Worm (Caenorhabditis elegans) whole organism, late embryonic: ENCODE data around the gene hex-1.

Experiments used
- C08G9.2 ChIP-seq: sonication (generic microtip); optimal IDR thresholded peaks from 2 replicates; lab custom pipeline; 2016; ENCODE audit warnings: mild to moderate bottlenecking, missing genetic modification characterization, moderate library complexity, missing compliant biosample characterization
- T23F11.4 ChIP-seq: fragments of 200-800 bp; sonication (Bioruptor generic); optimal IDR thresholded peaks from 2 replicates; lab custom pipeline; 2018; ENCODE audit warnings: mild to moderate bottlenecking, missing genetic modification characterization, missing compliant biosample characterization
- Y22D7AL.16 ChIP-seq: sonication (generic microtip); optimal IDR thresholded peaks from 2 replicates; lab custom pipeline; 2016; ENCODE audit warnings: missing genetic modification characterization, missing compliant biosample characterization
- ama-1 ChIP-seq: fragments of 150-350 bp; optimal IDR thresholded peaks from 2 replicates; lab custom pipeline; 2014
- ceh-14 ChIP-seq: sonication (generic microtip); optimal IDR thresholded peaks from 2 replicates; lab custom pipeline; 2016; ENCODE audit warnings: missing genotype, missing genetic modification characterization, missing compliant biosample characterization
- ceh-18 ChIP-seq: sonication (generic microtip); optimal IDR thresholded peaks from 2 replicates; lab custom pipeline; 2016; ENCODE audit warnings: missing genetic modification characterization, missing compliant biosample characterization
- ceh-19 ChIP-seq: fragments of 200-800 bp; sonication (Bioruptor generic); optimal IDR thresholded peaks from 2 replicates; lab custom pipeline; 2018; ENCODE audit warnings: mild to moderate bottlenecking, missing genetic modification characterization, missing compliant biosample characterization
- ceh-30 ChIP-seq: fragments of 150-350 bp; optimal IDR thresholded peaks from 2 replicates; lab custom pipeline; 2014; ENCODE audit warnings: missing biosample characterization, missing genetic modification characterization
- ceh-31 ChIP-seq: sonication (generic microtip); optimal IDR thresholded peaks from 2 replicates; lab custom pipeline; 2016; ENCODE audit warnings: missing genetic modification characterization, missing compliant biosample characterization
- ceh-34 ChIP-seq: sonication (generic microtip); optimal IDR thresholded peaks from 2 replicates; lab custom pipeline; 2016; ENCODE audit warnings: mild to moderate bottlenecking, missing genetic modification characterization, missing compliant biosample characterization
- ceh-9 ChIP-seq: sonication (generic microtip); optimal IDR thresholded peaks from 2 replicates; lab custom pipeline; 2016; ENCODE audit warnings: mild to moderate bottlenecking, missing genetic modification characterization, inconsistent platforms, missing compliant biosample characterization
- che-1 ChIP-seq: sonication (generic microtip); optimal IDR thresholded peaks from 2 replicates; lab custom pipeline; 2016; ENCODE audit warnings: mild to moderate bottlenecking, missing genetic modification characterization, missing compliant biosample characterization
- dve-1 ChIP-seq: sonication (generic microtip); optimal IDR thresholded peaks from 2 replicates; lab custom pipeline; 2017; ENCODE audit warnings: antibody characterized with exemption, mild to moderate bottlenecking, missing genetic modification characterization, missing compliant biosample characterization
- elt-2 ChIP-seq: sonication (generic microtip); optimal IDR thresholded peaks from 2 replicates; lab custom pipeline; 2016; ENCODE audit warnings: missing genetic modification reagents, missing genetic modification characterization, missing compliant biosample characterization
- eyg-1 ChIP-seq: sonication (generic microtip); optimal IDR thresholded peaks from 2 replicates; lab custom pipeline; 2016; ENCODE audit warnings: missing genotype, missing genetic modification characterization, missing compliant biosample characterization
- fax-1 ChIP-seq: sonication (generic microtip); optimal IDR thresholded peaks from 2 replicates; lab custom pipeline; 2016; ENCODE audit warnings: missing genotype, missing genetic modification characterization, missing compliant biosample characterization
- hlh-15 ChIP-seq: sonication (generic microtip); optimal IDR thresholded peaks from 2 replicates; lab custom pipeline; 2016; ENCODE audit warnings: missing genetic modification characterization, missing compliant biosample characterization
- hlh-6 ChIP-seq: sonication (generic microtip); optimal IDR thresholded peaks from 2 replicates; lab custom pipeline; 2016; ENCODE audit warnings: missing genotype, missing genetic modification characterization, missing compliant biosample characterization
- lin-11 ChIP-seq: fragments of 200-800 bp; sonication (Bioruptor generic); optimal IDR thresholded peaks from 2 replicates; lab custom pipeline; 2018; ENCODE audit warnings: mild to moderate bottlenecking, missing genetic modification characterization, missing compliant biosample characterization
- madf-2 ChIP-seq: sonication (generic microtip); optimal IDR thresholded peaks from 2 replicates; lab custom pipeline; 2017; ENCODE audit warnings: missing genetic modification characterization, missing compliant biosample characterization
- mec-3 ChIP-seq: sonication (generic microtip); optimal IDR thresholded peaks from 2 replicates; lab custom pipeline; 2016; ENCODE audit warnings: borderline replicate concordance, missing genetic modification characterization, missing compliant biosample characterization
- nhr-11 ChIP-seq: fragments of 150-350 bp; optimal IDR thresholded peaks from 2 replicates; lab custom pipeline; 2014; ENCODE audit warnings: missing biosample characterization, missing genetic modification characterization
- nhr-232 ChIP-seq: sonication (generic microtip); optimal IDR thresholded peaks from 2 replicates; lab custom pipeline; 2016; ENCODE audit warnings: missing genetic modification characterization, missing compliant biosample characterization
- pag-3 ChIP-seq: sonication (generic microtip); optimal IDR thresholded peaks from 2 replicates; lab custom pipeline; 2016; ENCODE audit warnings: missing compliant biosample characterization, missing genetic modification characterization, borderline replicate concordance
- pha-2 ChIP-seq: sonication (generic microtip); optimal IDR thresholded peaks from 2 replicates; lab custom pipeline; 2017; ENCODE audit warnings: mild to moderate bottlenecking, missing genetic modification characterization, missing compliant biosample characterization
- pqm-1 ChIP-seq: sonication (generic microtip); optimal IDR thresholded peaks from 2 replicates; lab custom pipeline; 2016; ENCODE audit warnings: missing genetic modification characterization, missing compliant biosample characterization
- pros-1 ChIP-seq: fragments of 150-350 bp; optimal IDR thresholded peaks from 2 replicates; lab custom pipeline; 2014; ENCODE audit warnings: missing biosample characterization, missing genetic modification reagents, missing genetic modification characterization
- ref-2 ChIP-seq: sonication (generic microtip); optimal IDR thresholded peaks from 2 replicates; lab custom pipeline; 2016; ENCODE audit warnings: missing genetic modification characterization, missing compliant biosample characterization
- rnt-1 ChIP-seq: sonication (generic microtip); optimal IDR thresholded peaks from 2 replicates; lab custom pipeline; 2016; ENCODE audit warnings: missing genetic modification characterization, missing compliant biosample characterization
- sdc-2 ChIP-seq: sonication (generic microtip); optimal IDR thresholded peaks from 2 replicates; lab custom pipeline; 2016; ENCODE audit warnings: missing genotype, missing genetic modification characterization, missing compliant biosample characterization
- sox-2 ChIP-seq: fragments of 200-800 bp; sonication (Bioruptor generic); IDR thresholded peaks from 2 replicates; pipeline ENCODE4 v1.3.6; 2022; ENCODE audit warnings: missing genetic modification reagents, missing genetic modification characterization, missing compliant biosample characterization
- sox-4 ChIP-seq: sonication (generic microtip); optimal IDR thresholded peaks from 2 replicates; lab custom pipeline; 2017; ENCODE audit warnings: mild to moderate bottlenecking, missing genetic modification characterization, inconsistent platforms, missing compliant biosample characterization
- tbx-7 ChIP-seq: sonication (generic microtip); optimal IDR thresholded peaks from 2 replicates; lab custom pipeline; 2016; ENCODE audit warnings: missing genotype, missing genetic modification characterization, missing compliant biosample characterization
- unc-3 ChIP-seq, 2 experiments: fragments of 200-800 bp in 1 of 2; sonication (Bioruptor generic) in 1 of 2; sonication (generic microtip) in 1 of 2; conservative IDR thresholded peaks in 1 of 2; optimal IDR thresholded peaks in 1 of 2; 2 replicates each; pipeline versions ENCODE4 v1.3.6 to Lab custom; 2016 to 2022; ENCODE audit warnings: missing compliant biosample characterization in 2 of 2, missing genetic modification characterization in 2 of 2, missing genetic modification reagents in 1 of 2
- unc-42 ChIP-seq: sonication (generic microtip); optimal IDR thresholded peaks from 2 replicates; lab custom pipeline; 2016; ENCODE audit warnings: missing genotype, missing genetic modification characterization, missing compliant biosample characterization
- zip-5 ChIP-seq: sonication (generic microtip); optimal IDR thresholded peaks from 2 replicates; lab custom pipeline; 2016; ENCODE audit warnings: missing genetic modification characterization, missing compliant biosample characterization

The hex-1 gene

ce11 chrX:2266366-2266765, 45.4 kb downstream of the hex-1 start:
- no peak for TF ChIP-seq ceh-18
- TF ChIP-seq Y22D7AL.16 (tag; lab: Kevin White, UChicago): no peak

ce11 chrX:2266777-2267176, 45.8 kb downstream of the hex-1 start:
- TF ChIP-seq ceh-19: no peak
- TF ChIP-seq eyg-1 (tag; lab: Kevin White, UChicago): no peak
- peak; percentile 19 for TF ChIP-seq unc-42
- TF ChIP-seq dve-1 (tag; lab: Kevin White, UChicago): no peak
- no peak for TF ChIP-seq sdc-2
- TF ChIP-seq ama-1 (lab: Kevin White, UChicago): no peak
- no peak for TF ChIP-seq tbx-7
- no peak for TF ChIP-seq elt-2 (tag; lab: Kevin White, UChicago)
- TF ChIP-seq, all 69 proteins: peak for 1

- TF ChIP-seq ceh-30 (tag; lab: Kevin White, UChicago): no peak
- no peak for TF ChIP-seq pha-2 (tag; lab: Kevin White, UChicago)
- TF ChIP-seq hlh-6 (tag; lab: Kevin White, UChicago): no peak
- no peak for TF ChIP-seq lin-11 (tag; lab: Kevin White, UChicago)
- TF ChIP-seq unc-3 (GFP tag; conservative IDR thresholded peaks at IDR 0.05; lab: Robert Waterston, UW): no peak
- TF ChIP-seq unc-3 (tag; optimal IDR thresholded peaks at IDR 0.05; lab: Kevin White, UChicago): no peak
- TF ChIP-seq nhr-232 (tag; lab: Kevin White, UChicago): no peak
- TF ChIP-seq ceh-14 (tag; lab: Kevin White, UChicago): no peak
- TF ChIP-seq C08G9.2 (tag; lab: Kevin White, UChicago): no peak
- no peak for TF ChIP-seq mec-3 (tag; lab: Kevin White, UChicago)
- no peak for TF ChIP-seq fax-1 (tag; lab: Kevin White, UChicago)
- TF ChIP-seq ceh-18: no peak
- TF ChIP-seq ceh-34 (tag; lab: Kevin White, UChicago): no peak
Measured at ce11 chrX:2267956-2268355, 47.0 kb downstream of the hex-1 start, which contains the start of gene AH9.6. AH9.6 (minus strand) TSS chrX:2268138.

- TF ChIP-seq zip-5: no peak
- TF ChIP-seq unc-42: peak; percentile 70
- TF ChIP-seq rnt-1 (tag; lab: Kevin White, UChicago): no peak
- no peak for TF ChIP-seq madf-2
- no peak for TF ChIP-seq che-1 (tag; lab: Kevin White, UChicago)
- no peak for TF ChIP-seq ceh-31 (tag; lab: Kevin White, UChicago)
Measured at ce11 chrX:2271429-2271828, 50.5 kb downstream of the hex-1 start.

- TF ChIP-seq pha-2 (tag; lab: Kevin White, UChicago) (no peak), pros-1 (no peak), pag-3 (tag; lab: Kevin White, UChicago) (no peak), ceh-9 (no peak), ref-2 (tag; lab: Kevin White, UChicago) (no peak), hlh-15 (tag; lab: Kevin White, UChicago) (no peak), pqm-1 (no peak), sox-4 (tag; lab: Kevin White, UChicago) (no peak), Y22D7AL.16 (tag; lab: Kevin White, UChicago) (no peak), nhr-11 (tag; lab: Kevin White, UChicago) (no peak), ceh-30 (tag; lab: Kevin White, UChicago) (no peak), sox-2 (GFP tag; lab: Robert Waterston, UW) (no peak), eyg-1 (tag; lab: Kevin White, UChicago) (no peak), ceh-19 (no peak), T23F11.4 (GFP tag; lab: Kevin White, UChicago) (no peak)
Measured at ce11 chrX:2274237-2274636, 53.3 kb downstream of the hex-1 start, which contains the start of gene AH9.4. AH9.4 (minus strand) TSS chrX:2274337.
